Fruit fly (Drosophila melanogaster): ENCODE data around the gene RpS3A.

The RpS3A gene

DNA sequence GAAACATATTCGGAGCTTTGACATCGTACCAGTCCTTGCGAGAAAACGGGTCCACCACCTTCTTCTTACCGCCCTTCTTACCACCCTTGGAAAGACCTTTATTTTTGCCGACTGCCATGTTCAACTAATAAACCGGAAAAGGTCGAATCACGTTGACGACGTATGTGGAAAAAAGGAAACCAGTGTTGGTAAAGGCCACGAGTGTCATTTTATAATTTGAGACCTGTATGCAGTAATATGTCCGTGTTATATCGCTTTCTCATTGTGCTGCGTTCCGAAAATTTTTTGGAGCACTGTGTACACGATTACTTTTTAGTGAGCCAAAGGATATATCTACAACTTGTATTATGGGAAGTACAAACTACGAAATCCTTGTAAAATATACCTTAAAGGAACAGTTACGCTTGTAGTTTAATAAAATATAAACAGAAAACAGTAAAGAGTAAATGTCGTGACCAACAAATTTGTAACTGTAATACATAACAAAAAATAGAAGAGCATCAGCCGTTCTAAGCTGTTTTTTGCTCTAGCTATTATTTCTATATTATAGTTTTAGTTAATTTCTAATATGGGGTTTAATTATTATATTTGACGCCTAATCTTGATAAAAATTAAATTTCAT is at the start of gene RpS3A:
Gene RpS3A, minus strand, starts transcription at position 145 of the 622 bp plus-strand sequence.
- no peak for TF ChIP-seq brk (GFP tag; optimal IDR thresholded peaks at IDR 0.05)
- no peak for TF ChIP-seq jim (GFP tag; optimal IDR thresholded peaks at IDR 0.05)
- peak; percentile 14 for TF ChIP-seq lola (GFP tag; optimal IDR thresholded peaks at IDR 0.05)
- no peak for TF ChIP-seq Rel (GFP tag; optimal IDR thresholded peaks at IDR 0.05)
- TF ChIP-seq Rel (tag; optimal IDR thresholded peaks at IDR 0.05): peak; percentile 69
- TF ChIP-seq Vsx2 (GFP tag; optimal IDR thresholded peaks at IDR 0.05; ENCODE audit: partially characterized antibody): peak; percentile 20
- TF ChIP-seq woc (GFP tag; optimal IDR thresholded peaks at IDR 0.05): peak; percentile 89
- TF ChIP-seq sv (GFP tag; optimal IDR thresholded peaks at IDR 0.05): no peak
- TF ChIP-seq OdsH (GFP tag; optimal IDR thresholded peaks at IDR 0.05): peak; percentile 60
- TF ChIP-seq CG32264 (GFP tag; optimal IDR thresholded peaks at IDR 0.05): peak; percentile 51
- no peak for TF ChIP-seq usp (GFP tag; optimal IDR thresholded peaks at IDR 0.05)
- TF ChIP-seq dl (GFP tag; optimal IDR thresholded peaks at IDR 0.05; ENCODE audit: insufficient read depth in 1 of 2, partially characterized antibody in 2 of 2): peak in 1 of 2 experiments; percentile 42
- peak; percentile 41 for TF ChIP-seq ey (GFP tag; optimal IDR thresholded peaks at IDR 0.05)
- TF ChIP-seq dsf (GFP tag; optimal IDR thresholded peaks at IDR 0.05; ENCODE audit: borderline replicate concordance): no peak
- peak; percentile 77 for TF ChIP-seq br (GFP tag; optimal IDR thresholded peaks at IDR 0.05)
- TF ChIP-seq psq (GFP tag; optimal IDR thresholded peaks at IDR 0.05): peak; percentile 45
- TF ChIP-seq N (GFP tag; optimal IDR thresholded peaks at IDR 0.05): peak; percentile 97
- TF ChIP-seq dmrt93B (GFP tag; optimal IDR thresholded peaks at IDR 0.05): peak; percentile 83
- TF ChIP-seq Hnf4 (GFP tag; optimal IDR thresholded peaks at IDR 0.05): peak; percentile 79
- TF ChIP-seq fru (GFP tag; optimal IDR thresholded peaks at IDR 0.05): peak; percentile 64
- peak; percentile 45 for TF ChIP-seq Dif (GFP tag; optimal IDR thresholded peaks at IDR 0.05; ENCODE audit: partially characterized antibody)
- TF ChIP-seq rgr (GFP tag; optimal IDR thresholded peaks at IDR 0.05): peak; percentile 82
- peak; percentile 71 for TF ChIP-seq h (GFP tag; optimal IDR thresholded peaks at IDR 0.05)
- TF ChIP-seq sage (GFP tag; optimal IDR thresholded peaks at IDR 0.05): no peak
- peak; percentile 75 for TF ChIP-seq HLH106 (tag; optimal IDR thresholded peaks at IDR 0.05)
- peak; percentile 14 for TF ChIP-seq GATAd (GFP tag; optimal IDR thresholded peaks at IDR 0.05)
- peak; percentile 83 for TF ChIP-seq CG9705 (GFP tag; optimal IDR thresholded peaks at IDR 0.05)
- TF ChIP-seq Abd-B (GFP tag; optimal IDR thresholded peaks at IDR 0.05): no peak
- TF ChIP-seq Hr78 (GFP tag; optimal IDR thresholded peaks at IDR 0.05): peak; percentile 72
- peak; percentile 12 to 66 for TF ChIP-seq foxo (GFP tag; optimal IDR thresholded peaks at IDR 0.05)
- TF ChIP-seq Hr83 (GFP tag; optimal IDR thresholded peaks at IDR 0.05; ENCODE audit: poor library complexity, severe bottlenecking): peak; percentile 93
- no peak for TF ChIP-seq pan (optimal IDR thresholded peaks at IDR 0.05)
- TF ChIP-seq Mio (GFP tag; optimal IDR thresholded peaks at IDR 0.05): no peak
- peak; percentile 13 for TF ChIP-seq CrebA (GFP tag; optimal IDR thresholded peaks at IDR 0.05; ENCODE audit: borderline replicate concordance)
- peak; percentile 61 for TF ChIP-seq tai (GFP tag; optimal IDR thresholded peaks at IDR 0.05)
- peak; percentile 87 for TF ChIP-seq Sp1 (GFP tag; optimal IDR thresholded peaks at IDR 0.05)
- peak; percentile 11 for TF ChIP-seq Jra (GFP tag; optimal IDR thresholded peaks at IDR 0.05)
- no peak for TF ChIP-seq Dfd (GFP tag; optimal IDR thresholded peaks at IDR 0.05)
- TF ChIP-seq Myc (optimal IDR thresholded peaks at IDR 0.05): peak; percentile 76

DNA sequence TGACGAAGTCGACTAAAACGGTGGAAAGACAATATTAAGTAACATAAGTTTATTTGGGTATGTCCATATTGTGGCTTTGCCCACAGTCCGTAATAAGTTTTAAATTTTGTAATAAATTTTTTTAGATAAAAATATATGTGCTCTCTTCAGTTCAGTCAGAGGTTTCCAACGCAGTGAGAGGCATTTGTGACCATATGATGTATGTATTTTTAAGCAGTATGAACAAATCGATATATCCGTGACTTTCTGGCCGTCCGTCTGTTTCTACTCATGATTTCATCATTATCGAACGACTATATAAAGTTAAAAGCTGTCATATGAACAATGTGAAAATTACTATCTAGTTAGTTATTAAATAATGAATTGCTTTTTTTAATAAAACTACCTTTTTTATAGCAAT is 35.1 kb upstream of the RpS3A start:
- TF ChIP-seq Dif (GFP tag; optimal IDR thresholded peaks at IDR 0.05; ENCODE audit: partially characterized antibody) (no peak), Abd-B (GFP tag; optimal IDR thresholded peaks at IDR 0.05) (no peak), dsf (GFP tag; optimal IDR thresholded peaks at IDR 0.05; ENCODE audit: borderline replicate concordance) (no peak), foxo (GFP tag; optimal IDR thresholded peaks at IDR 0.05) (no peak), h (GFP tag; optimal IDR thresholded peaks at IDR 0.05) (no peak), Hr83 (GFP tag; optimal IDR thresholded peaks at IDR 0.05; ENCODE audit: poor library complexity, severe bottlenecking) (no peak), Dfd (GFP tag; optimal IDR thresholded peaks at IDR 0.05) (no peak), tai (GFP tag; optimal IDR thresholded peaks at IDR 0.05) (no peak), Rel (GFP tag; optimal IDR thresholded peaks at IDR 0.05) (no peak), Rel (tag; optimal IDR thresholded peaks at IDR 0.05) (no peak), fru (GFP tag; optimal IDR thresholded peaks at IDR 0.05) (no peak), dl (GFP tag; optimal IDR thresholded peaks at IDR 0.05; ENCODE audit: insufficient read depth in 1 of 2, partially characterized antibody in 2 of 2) (no peak), dmrt93B (GFP tag; optimal IDR thresholded peaks at IDR 0.05) (no peak), Jra (GFP tag; optimal IDR thresholded peaks at IDR 0.05) (no peak), GATAd (GFP tag; optimal IDR thresholded peaks at IDR 0.05) (no peak), pan (optimal IDR thresholded peaks at IDR 0.05) (no peak), CG32264 (GFP tag; optimal IDR thresholded peaks at IDR 0.05) (no peak), sv (GFP tag; optimal IDR thresholded peaks at IDR 0.05) (no peak)

Data from whole organism, wandering third instar larva.